Worm (Caenorhabditis elegans) whole organism, early embryonic: ENCODE data around the gene F21H7.2.

ENCODE experiments used
- B0310.2 ChIP-seq: sonication (generic microtip); optimal IDR thresholded peaks from 2 replicates; lab custom pipeline; 2016; ENCODE audit warnings: mild to moderate bottlenecking, missing genetic modification characterization, missing compliant biosample characterization
- F13C5.2 ChIP-seq: sonication (generic microtip); optimal IDR thresholded peaks from 2 replicates; lab custom pipeline; 2017; ENCODE audit warnings: mild to moderate bottlenecking, missing genetic modification characterization, inconsistent platforms, missing compliant biosample characterization
- aly-1 ChIP-seq: sonication (generic microtip); optimal IDR thresholded peaks from 2 replicates; lab custom pipeline; 2016; ENCODE audit warnings: missing genetic modification characterization, missing compliant biosample characterization
- ama-1 ChIP-seq: fragments of 150-350 bp; optimal IDR thresholded peaks from 2 replicates; lab custom pipeline; 2014
- ceh-13 ChIP-seq: fragments of 200-800 bp; sonication (Bioruptor generic); optimal IDR thresholded peaks from 2 replicates; lab custom pipeline; 2018; ENCODE audit warnings: mild to moderate bottlenecking, missing genetic modification characterization, missing compliant biosample characterization
- ceh-36 ChIP-seq: sonication (generic microtip); optimal IDR thresholded peaks from 2 replicates; lab custom pipeline; 2016; ENCODE audit warnings: missing genetic modification characterization, inconsistent platforms, missing compliant biosample characterization
- ets-7 ChIP-seq: sonication (generic microtip); optimal IDR thresholded peaks from 2 replicates; lab custom pipeline; 2016; ENCODE audit warnings: missing genotype, missing genetic modification characterization, missing compliant biosample characterization
- flt-1 ChIP-seq: fragments of 200-800 bp; sonication (Bioruptor generic); IDR thresholded peaks from 2 replicates; pipeline ENCODE4 v1.3.6; 2022; ENCODE audit warnings: missing genetic modification characterization, missing compliant biosample characterization
- hmbx-1 ChIP-seq: sonication (generic microtip); optimal IDR thresholded peaks from 2 replicates; lab custom pipeline; 2016; ENCODE audit warnings: mild to moderate bottlenecking, missing genetic modification characterization, missing compliant biosample characterization
- hmg-4 ChIP-seq: fragments of 200-800 bp; sonication (Bioruptor generic); optimal IDR thresholded peaks from 2 replicates; lab custom pipeline; 2018; ENCODE audit warnings: mild to moderate bottlenecking, missing genetic modification characterization, missing compliant biosample characterization
- hnd-1 ChIP-seq: sonication (generic microtip); optimal IDR thresholded peaks from 2 replicates; lab custom pipeline; 2016; ENCODE audit warnings: missing genetic modification characterization, missing compliant biosample characterization
- pes-1 ChIP-seq: fragments of 200-800 bp; sonication (Bioruptor generic); IDR thresholded peaks from 2 replicates; pipeline ENCODE4 v1.3.6; 2022; ENCODE audit warnings: missing genetic modification reagents, missing genetic modification characterization, missing compliant biosample characterization
- scrt-1 ChIP-seq: fragments of 200-800 bp; sonication (Bioruptor generic); IDR thresholded peaks from 2 replicates; pipeline ENCODE4 v1.3.6; 2022; ENCODE audit warnings: missing genetic modification characterization, missing compliant biosample characterization
- sea-1 ChIP-seq: fragments of 200-800 bp; sonication (Bioruptor generic); conservative IDR thresholded peaks from 2 replicates; pipeline ENCODE4 v1.3.6; 2022; ENCODE audit warnings: missing genetic modification characterization, missing compliant biosample characterization
- tbx-11 ChIP-seq: fragments of 200-800 bp; sonication (Bioruptor generic); IDR thresholded peaks from 2 replicates; pipeline ENCODE4 v1.3.6; 2022; ENCODE audit warnings: missing genetic modification characterization, missing compliant biosample characterization
- tbx-37 ChIP-seq: fragments of 200-800 bp; sonication (Bioruptor generic); conservative IDR thresholded peaks from 2 replicates; pipeline ENCODE4 v1.3.6; 2022; ENCODE audit warnings: missing genetic modification reagents, missing genetic modification characterization, missing compliant biosample characterization
- tra-4 ChIP-seq: sonication (generic microtip); optimal IDR thresholded peaks from 2 replicates; lab custom pipeline; 2017; ENCODE audit warnings: missing genetic modification characterization, missing compliant biosample characterization

Gene F21H7.2

ce11 chrV:16258142-16258541 lies 28.3 kb upstream of the F21H7.2 start, which contains the start of gene nhr-218:
TSS of gene nhr-218 (plus strand) at chrV:16258442.
- no peak for TF ChIP-seq ceh-36
- TF ChIP-seq flt-1 (GFP tag; lab: Robert Waterston, UW) = no peak
- no peak for TF ChIP-seq hnd-1 (tag; lab: Kevin White, UChicago)
- no peak for TF ChIP-seq hmg-4 (GFP tag; lab: Kevin White, UChicago)
- TF ChIP-seq tra-4 (tag; lab: Kevin White, UChicago) = no peak
- no peak for TF ChIP-seq F13C5.2 (tag; lab: Kevin White, UChicago)
- TF ChIP-seq ceh-13 (GFP tag; lab: Kevin White, UChicago) = no peak
- no peak for TF ChIP-seq ama-1 (lab: Kevin White, UChicago)
- TF ChIP-seq B0310.2 = no peak
- TF ChIP-seq ets-7 = no peak
- TF ChIP-seq aly-1 (tag; lab: Kevin White, UChicago) = no peak
- no peak for TF ChIP-seq hmbx-1 (tag; lab: Kevin White, UChicago)
- TF ChIP-seq sea-1 = no peak
- TF ChIP-seq tbx-11 (GFP tag; lab: Robert Waterston, UW) = no peak
- TF ChIP-seq tbx-37 (GFP tag; lab: Robert Waterston, UW) = no peak
- TF ChIP-seq scrt-1 (GFP tag; lab: Robert Waterston, UW) = no peak
- no peak for TF ChIP-seq pes-1 (GFP tag; lab: Robert Waterston, UW)

ce11 chrV:16256395-16256794 lies 26.6 kb upstream of the F21H7.2 start, which contains the start of gene bgnt-1.3:
TSS of gene bgnt-1.3 (minus strand) at chrV:16256495.
- TF ChIP-seq ama-1 (lab: Kevin White, UChicago) (no peak), flt-1 (GFP tag; lab: Robert Waterston, UW) (no peak), sea-1 (no peak), tbx-37 (GFP tag; lab: Robert Waterston, UW) (no peak), tbx-11 (GFP tag; lab: Robert Waterston, UW) (no peak), F13C5.2 (tag; lab: Kevin White, UChicago) (no peak), tra-4 (tag; lab: Kevin White, UChicago) (no peak), aly-1 (tag; lab: Kevin White, UChicago) (no peak), hmg-4 (GFP tag; lab: Kevin White, UChicago) (no peak), ceh-36 (no peak), ceh-13 (GFP tag; lab: Kevin White, UChicago) (no peak)

ce11 chrV:16253687-16254086 lies 23.9 kb upstream of the F21H7.2 start, which contains the start of gene gcy-20:
TSS of gene gcy-20 (minus strand) at chrV:16253787.
- TF ChIP-seq ama-1 (lab: Kevin White, UChicago) (no peak), flt-1 (GFP tag; lab: Robert Waterston, UW) (no peak), scrt-1 (GFP tag; lab: Robert Waterston, UW) (no peak), tbx-37 (GFP tag; lab: Robert Waterston, UW) (no peak), B0310.2 (no peak), aly-1 (tag; lab: Kevin White, UChicago) (no peak), hmbx-1 (tag; lab: Kevin White, UChicago) (no peak), tbx-11 (GFP tag; lab: Robert Waterston, UW) (no peak), tra-4 (tag; lab: Kevin White, UChicago) (no peak), ceh-36 (no peak), ets-7 (no peak)

DNA sequence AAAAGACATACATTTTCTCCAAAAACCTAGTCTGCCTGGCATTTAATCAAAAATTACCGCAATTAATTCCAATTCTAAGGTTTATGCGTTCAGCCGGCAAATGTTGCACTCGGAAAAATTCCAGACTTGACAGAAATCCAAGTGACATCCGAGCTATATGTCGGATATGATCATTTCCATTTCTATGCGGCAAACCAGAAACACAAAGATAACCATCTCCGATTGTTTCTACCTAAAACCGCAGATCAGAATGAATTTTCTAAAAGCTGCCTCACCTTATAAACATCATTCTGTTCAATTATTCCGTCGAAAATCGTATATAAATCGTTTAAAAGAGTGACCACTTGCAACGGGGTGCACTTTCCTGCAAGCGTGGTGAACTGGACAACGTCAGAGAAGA lies 19.3 kb upstream of the F21H7.2 start:
- no peak for TF ChIP-seq aly-1 (tag; lab: Kevin White, UChicago)
- no peak for TF ChIP-seq B0310.2
- no peak for TF ChIP-seq sea-1
- TF ChIP-seq tbx-11 (GFP tag; lab: Robert Waterston, UW) = no peak
- no peak for TF ChIP-seq hnd-1 (tag; lab: Kevin White, UChicago)
- TF ChIP-seq flt-1 (GFP tag; lab: Robert Waterston, UW) = no peak
- TF ChIP-seq tbx-37 (GFP tag; lab: Robert Waterston, UW) = no peak

DNA sequence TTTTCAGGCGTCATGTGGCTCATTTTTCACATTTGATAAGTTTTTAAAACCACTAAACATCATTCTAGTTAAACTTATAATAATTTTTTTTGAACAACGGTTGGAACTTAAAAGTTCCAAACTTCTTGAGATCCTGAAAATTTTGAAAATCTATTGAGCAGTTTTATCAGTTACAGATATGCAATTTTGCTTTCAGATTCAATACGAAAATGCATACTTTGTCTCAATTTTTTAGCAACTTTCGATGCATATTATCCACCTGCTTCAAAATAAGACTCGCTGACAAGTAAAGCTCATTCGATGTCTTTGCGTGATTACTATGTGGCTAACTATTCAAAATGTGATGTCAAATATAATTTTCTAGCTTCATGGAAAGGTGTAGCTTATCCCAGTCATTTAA lies 16.8 kb upstream of the F21H7.2 start, which contains the start of gene srh-95:
TSS of gene srh-95 (plus strand) at position 301 of the 400 bp plus-strand sequence.
- TF ChIP-seq aly-1 (tag; lab: Kevin White, UChicago) (no peak), tbx-11 (GFP tag; lab: Robert Waterston, UW) (no peak), tra-4 (tag; lab: Kevin White, UChicago) (no peak), hmg-4 (GFP tag; lab: Kevin White, UChicago) (no peak), tbx-37 (GFP tag; lab: Robert Waterston, UW) (no peak), ama-1 (lab: Kevin White, UChicago) (no peak), B0310.2 (no peak), ets-7 (no peak), sea-1 (no peak), F13C5.2 (tag; lab: Kevin White, UChicago) (no peak), hmbx-1 (tag; lab: Kevin White, UChicago) (no peak), scrt-1 (GFP tag; lab: Robert Waterston, UW) (no peak), flt-1 (GFP tag; lab: Robert Waterston, UW) (no peak), hnd-1 (tag; lab: Kevin White, UChicago) (no peak), ceh-36 (no peak), ceh-13 (GFP tag; lab: Kevin White, UChicago) (no peak), pes-1 (GFP tag; lab: Robert Waterston, UW) (no peak)

DNA sequence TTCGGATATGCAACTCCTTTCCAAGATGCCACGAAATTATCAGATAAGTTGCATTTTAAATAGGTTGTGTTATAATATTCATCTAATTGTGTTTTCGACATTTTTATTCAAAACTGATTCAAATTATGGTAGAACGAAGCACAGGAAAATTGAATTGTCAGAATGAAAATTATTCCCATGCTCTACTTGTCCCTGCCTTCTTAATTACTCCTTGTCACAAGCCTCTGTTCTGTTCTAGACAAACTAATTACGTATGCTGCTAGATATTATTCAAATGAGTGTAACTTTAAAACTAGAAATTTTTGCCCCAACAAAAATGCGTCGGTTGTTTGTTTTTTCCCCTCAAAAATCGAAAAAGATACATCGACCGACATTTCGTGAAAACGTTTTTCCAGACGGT lies 14.3 kb upstream of the F21H7.2 start, which contains the start of gene srh-104:
TSS of gene srh-104 (minus strand) at position 101 of the 400 bp plus-strand sequence.
- no peak for TF ChIP-seq pes-1 (GFP tag; lab: Robert Waterston, UW)
- no peak for TF ChIP-seq hnd-1 (tag; lab: Kevin White, UChicago)
- TF ChIP-seq hmg-4 (GFP tag; lab: Kevin White, UChicago) = no peak
- no peak for TF ChIP-seq sea-1
- no peak for TF ChIP-seq flt-1 (GFP tag; lab: Robert Waterston, UW)
- TF ChIP-seq tra-4 (tag; lab: Kevin White, UChicago) = no peak
- TF ChIP-seq tbx-11 (GFP tag; lab: Robert Waterston, UW) = no peak
- no peak for TF ChIP-seq ama-1 (lab: Kevin White, UChicago)
- no peak for TF ChIP-seq ets-7
- no peak for TF ChIP-seq hmbx-1 (tag; lab: Kevin White, UChicago)
- no peak for TF ChIP-seq F13C5.2 (tag; lab: Kevin White, UChicago)
- TF ChIP-seq aly-1 (tag; lab: Kevin White, UChicago) = no peak
- no peak for TF ChIP-seq scrt-1 (GFP tag; lab: Robert Waterston, UW)
- TF ChIP-seq ceh-36 = no peak
- TF ChIP-seq B0310.2 = no peak
- no peak for TF ChIP-seq ceh-13 (GFP tag; lab: Kevin White, UChicago)
- TF ChIP-seq tbx-37 (GFP tag; lab: Robert Waterston, UW) = no peak
